Worm (Caenorhabditis elegans) whole organism, early embryonic: ENCODE results near the gene cup-16.

ENCODE experiments used
- F13C5.2 ChIP-seq: sonication (generic microtip); optimal IDR thresholded peaks from 2 replicates; lab custom pipeline; 2017; ENCODE audit warnings: mild to moderate bottlenecking, missing genetic modification characterization, inconsistent platforms, missing compliant biosample characterization
- aly-1 ChIP-seq: sonication (generic microtip); optimal IDR thresholded peaks from 2 replicates; lab custom pipeline; 2016; ENCODE audit warnings: missing genetic modification characterization, missing compliant biosample characterization
- ama-1 ChIP-seq: fragments of 150-350 bp; optimal IDR thresholded peaks from 2 replicates; lab custom pipeline; 2014
- flt-1 ChIP-seq: fragments of 200-800 bp; sonication (Bioruptor generic); IDR thresholded peaks from 2 replicates; pipeline ENCODE4 v1.3.6; 2022; ENCODE audit warnings: missing genetic modification characterization, missing compliant biosample characterization
- hnd-1 ChIP-seq: sonication (generic microtip); optimal IDR thresholded peaks from 2 replicates; lab custom pipeline; 2016; ENCODE audit warnings: missing genetic modification characterization, missing compliant biosample characterization
- scrt-1 ChIP-seq: fragments of 200-800 bp; sonication (Bioruptor generic); IDR thresholded peaks from 2 replicates; pipeline ENCODE4 v1.3.6; 2022; ENCODE audit warnings: missing genetic modification characterization, missing compliant biosample characterization
- tbx-37 ChIP-seq: fragments of 200-800 bp; sonication (Bioruptor generic); conservative IDR thresholded peaks from 2 replicates; pipeline ENCODE4 v1.3.6; 2022; ENCODE audit warnings: missing genetic modification reagents, missing genetic modification characterization, missing compliant biosample characterization

DNA sequence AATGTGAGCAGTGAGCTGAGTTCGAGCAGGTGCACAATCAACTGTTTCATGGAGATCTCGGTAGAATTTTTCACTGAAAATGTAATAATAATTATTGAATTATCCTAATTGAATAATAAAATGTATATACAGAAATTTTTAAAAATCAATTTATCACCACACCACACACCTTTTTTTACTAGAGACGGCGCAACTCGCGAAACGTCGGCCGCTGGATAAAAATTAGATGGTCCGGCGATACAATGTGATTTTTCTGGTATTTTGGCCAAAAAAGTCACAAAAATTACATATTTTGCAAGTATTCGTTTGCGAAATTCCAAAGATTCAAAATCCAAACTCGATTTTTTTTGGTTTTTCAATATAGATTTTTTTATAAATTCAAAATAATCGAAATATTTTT is 36.1 kb upstream of the cup-16 start:
- TF ChIP-seq F13C5.2 (tag; lab: Kevin White, UChicago), result no peak
- no peak for TF ChIP-seq aly-1 (tag; lab: Kevin White, UChicago)
- no peak for TF ChIP-seq scrt-1 (GFP tag; lab: Robert Waterston, UW)
- no peak for TF ChIP-seq ama-1 (lab: Kevin White, UChicago)
- no peak for TF ChIP-seq hnd-1
- TF ChIP-seq tbx-37, result no peak
- no peak for TF ChIP-seq flt-1 (GFP tag; lab: Robert Waterston, UW)
